Worm (Caenorhabditis elegans): Measurements from ENCODE around the gene C41A3.2.

C41A3.2 gene

DNA sequence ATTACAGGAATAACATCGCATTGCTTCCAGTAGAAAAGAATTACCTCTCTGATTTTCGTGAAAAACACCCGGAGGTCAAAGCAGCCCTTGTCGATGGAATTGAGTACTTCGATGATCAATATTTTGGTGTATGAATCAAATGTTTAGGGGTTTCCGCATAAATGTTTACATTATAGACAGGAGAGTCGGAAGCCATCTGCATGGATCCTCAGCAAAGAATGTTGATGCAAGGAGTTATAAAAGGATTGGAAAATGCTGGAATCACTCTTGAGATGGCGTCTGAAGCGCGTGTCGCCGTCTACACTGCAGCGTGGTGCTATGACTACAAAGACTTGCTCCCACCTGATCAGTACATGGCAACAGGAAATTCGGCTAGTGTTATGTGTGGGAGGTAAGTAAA is at the start of gene C41A3.2:
Gene C41A3.2 (minus strand): TSS at position 101 of the 400 bp plus-strand sequence.
- TF ChIP-seq ceh-36 (tag; optimal IDR thresholded peaks at IDR 0.05) (no peak), pes-1 (GFP tag; IDR thresholded peaks at IDR 0.05) (no peak), sea-1 (GFP tag; conservative IDR thresholded peaks at IDR 0.05) (no peak), tbx-37 (GFP tag; conservative IDR thresholded peaks at IDR 0.05) (no peak), B0310.2 (tag; optimal IDR thresholded peaks at IDR 0.05) (no peak), hnd-1 (tag; optimal IDR thresholded peaks at IDR 0.05) (no peak), ama-1 (optimal IDR thresholded peaks at IDR 0.05) (no peak), ets-7 (tag; optimal IDR thresholded peaks at IDR 0.05) (no peak), scrt-1 (GFP tag; IDR thresholded peaks at IDR 0.05) (no peak), flt-1 (GFP tag; IDR thresholded peaks at IDR 0.05) (no peak)

- TF ChIP-seq ceh-13 (GFP tag; optimal IDR thresholded peaks at IDR 0.05) = no peak
- no peak for TF ChIP-seq tra-4 (tag; optimal IDR thresholded peaks at IDR 0.05)
- no peak for TF ChIP-seq pes-1 (GFP tag; IDR thresholded peaks at IDR 0.05)
- TF ChIP-seq aly-1 (tag; optimal IDR thresholded peaks at IDR 0.05) = no peak
- no peak for TF ChIP-seq flt-1 (GFP tag; IDR thresholded peaks at IDR 0.05)
Measured at ce11 chrX:5460930-5461329, 46.8 kb upstream of the C41A3.2 start, which contains the start of gene ddr-1. Gene ddr-1, plus strand, starts transcription at chrX:5461230.

DNA sequence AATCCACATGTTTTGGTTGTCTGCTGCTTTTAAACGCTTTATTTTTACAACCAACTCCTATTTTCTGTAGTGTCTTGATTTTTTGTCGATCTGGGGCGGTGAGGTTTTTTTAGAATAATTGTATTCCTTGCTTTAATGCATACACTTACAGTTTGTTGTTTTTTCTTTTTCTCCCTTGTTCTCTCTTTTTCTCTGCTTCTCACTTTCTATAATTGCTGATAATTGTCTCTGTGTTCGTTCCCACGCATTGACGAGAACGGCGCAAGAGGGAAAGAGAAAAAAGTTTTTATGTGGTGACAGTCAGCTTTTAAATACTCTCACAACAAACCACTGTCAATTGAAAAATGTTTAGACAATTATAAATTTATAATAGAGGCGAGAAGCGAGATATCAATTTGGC is 44.6 kb upstream of the C41A3.2 start:
- TF ChIP-seq ets-7 (tag; optimal IDR thresholded peaks at IDR 0.05) (no peak), ama-1 (optimal IDR thresholded peaks at IDR 0.05) (no peak), hnd-1 (tag; optimal IDR thresholded peaks at IDR 0.05) (no peak), B0310.2 (tag; optimal IDR thresholded peaks at IDR 0.05) (no peak), pes-1 (GFP tag; IDR thresholded peaks at IDR 0.05) (no peak), hmbx-1 (tag; optimal IDR thresholded peaks at IDR 0.05) (no peak), hmg-4 (GFP tag; optimal IDR thresholded peaks at IDR 0.05) (no peak), tbx-37 (GFP tag; conservative IDR thresholded peaks at IDR 0.05) (no peak)

- TF ChIP-seq pes-1 (GFP tag; IDR thresholded peaks at IDR 0.05) (no peak), F13C5.2 (tag; optimal IDR thresholded peaks at IDR 0.05) (no peak), B0310.2 (tag; optimal IDR thresholded peaks at IDR 0.05) (no peak), ceh-36 (tag; optimal IDR thresholded peaks at IDR 0.05) (no peak), flt-1 (GFP tag; IDR thresholded peaks at IDR 0.05) (no peak), tbx-11 (GFP tag; IDR thresholded peaks at IDR 0.05) (no peak), sea-1 (GFP tag; conservative IDR thresholded peaks at IDR 0.05) (no peak), hmg-4 (GFP tag; optimal IDR thresholded peaks at IDR 0.05) (no peak), hmbx-1 (tag; optimal IDR thresholded peaks at IDR 0.05) (no peak), ama-1 (optimal IDR thresholded peaks at IDR 0.05) (no peak), tbx-37 (GFP tag; conservative IDR thresholded peaks at IDR 0.05) (no peak), ets-7 (tag; optimal IDR thresholded peaks at IDR 0.05) (no peak), hnd-1 (tag; optimal IDR thresholded peaks at IDR 0.05) (no peak), ceh-13 (GFP tag; optimal IDR thresholded peaks at IDR 0.05) (no peak), scrt-1 (GFP tag; IDR thresholded peaks at IDR 0.05) (no peak), tra-4 (tag; optimal IDR thresholded peaks at IDR 0.05) (no peak), aly-1 (tag; optimal IDR thresholded peaks at IDR 0.05) (no peak)
Measured at ce11 chrX:5458043-5458442, 43.9 kb upstream of the C41A3.2 start.

ce11 chrX:5457184-5457583 is 43.0 kb upstream of the C41A3.2 start:
- no peak for TF ChIP-seq ceh-13 (GFP tag; optimal IDR thresholded peaks at IDR 0.05)
- no peak for TF ChIP-seq tbx-11 (GFP tag; IDR thresholded peaks at IDR 0.05)
- TF ChIP-seq hmbx-1 (tag; optimal IDR thresholded peaks at IDR 0.05) = no peak
- no peak for TF ChIP-seq scrt-1 (GFP tag; IDR thresholded peaks at IDR 0.05)
- no peak for TF ChIP-seq ets-7 (tag; optimal IDR thresholded peaks at IDR 0.05)
- TF ChIP-seq ceh-36 (tag; optimal IDR thresholded peaks at IDR 0.05) = no peak
- no peak for TF ChIP-seq hmg-4 (GFP tag; optimal IDR thresholded peaks at IDR 0.05)
- TF ChIP-seq ama-1 (optimal IDR thresholded peaks at IDR 0.05) = no peak
- no peak for TF ChIP-seq tra-4 (tag; optimal IDR thresholded peaks at IDR 0.05)
- no peak for TF ChIP-seq tbx-37 (GFP tag; conservative IDR thresholded peaks at IDR 0.05)
- no peak for TF ChIP-seq aly-1 (tag; optimal IDR thresholded peaks at IDR 0.05)
- TF ChIP-seq flt-1 (GFP tag; IDR thresholded peaks at IDR 0.05) = no peak

ce11 chrX:5455107-5455506 is 41.0 kb upstream of the C41A3.2 start:
- TF ChIP-seq hmg-4 (GFP tag; optimal IDR thresholded peaks at IDR 0.05) (no peak), tra-4 (tag; optimal IDR thresholded peaks at IDR 0.05) (no peak), ets-7 (tag; optimal IDR thresholded peaks at IDR 0.05) (no peak), sea-1 (GFP tag; conservative IDR thresholded peaks at IDR 0.05) (no peak), B0310.2 (tag; optimal IDR thresholded peaks at IDR 0.05) (no peak), tbx-11 (GFP tag; IDR thresholded peaks at IDR 0.05) (no peak), flt-1 (GFP tag; IDR thresholded peaks at IDR 0.05) (no peak), scrt-1 (GFP tag; IDR thresholded peaks at IDR 0.05) (no peak), F13C5.2 (tag; optimal IDR thresholded peaks at IDR 0.05) (no peak), ceh-13 (GFP tag; optimal IDR thresholded peaks at IDR 0.05) (no peak), ama-1 (optimal IDR thresholded peaks at IDR 0.05) (no peak), ceh-36 (tag; optimal IDR thresholded peaks at IDR 0.05) (no peak), tbx-37 (GFP tag; conservative IDR thresholded peaks at IDR 0.05) (no peak), hmbx-1 (tag; optimal IDR thresholded peaks at IDR 0.05) (no peak), pes-1 (GFP tag; IDR thresholded peaks at IDR 0.05) (no peak), aly-1 (tag; optimal IDR thresholded peaks at IDR 0.05) (no peak), hnd-1 (tag; optimal IDR thresholded peaks at IDR 0.05) (no peak)

- TF ChIP-seq ceh-36 (tag; optimal IDR thresholded peaks at IDR 0.05) (no peak), tra-4 (tag; optimal IDR thresholded peaks at IDR 0.05) (no peak), sea-1 (GFP tag; conservative IDR thresholded peaks at IDR 0.05) (no peak), flt-1 (GFP tag; IDR thresholded peaks at IDR 0.05) (no peak), tbx-37 (GFP tag; conservative IDR thresholded peaks at IDR 0.05) (no peak), ama-1 (optimal IDR thresholded peaks at IDR 0.05) (no peak), ceh-13 (GFP tag; optimal IDR thresholded peaks at IDR 0.05) (no peak), pes-1 (GFP tag; IDR thresholded peaks at IDR 0.05) (no peak), hmg-4 (GFP tag; optimal IDR thresholded peaks at IDR 0.05) (no peak), F13C5.2 (tag; optimal IDR thresholded peaks at IDR 0.05) (no peak), hnd-1 (tag; optimal IDR thresholded peaks at IDR 0.05) (no peak), B0310.2 (tag; optimal IDR thresholded peaks at IDR 0.05) (no peak), tbx-11 (GFP tag; IDR thresholded peaks at IDR 0.05) (no peak), hmbx-1 (tag; optimal IDR thresholded peaks at IDR 0.05) (no peak)
Measured at ce11 chrX:5451706-5452105, 37.6 kb upstream of the C41A3.2 start.
